Fruit fly (Drosophila melanogaster) whole organism, adult: ENCODE measurements around the gene lbl.

Source experiments
- CG11617 ChIP-seq: fragments of 200-800 bp; sonication (Bioruptor generic); optimal IDR thresholded peaks from 2 replicates; lab custom pipeline; 2017; ENCODE audit warnings: mild to moderate bottlenecking, missing biosample characterization, missing genetic modification reagents, missing genetic modification characterization
- CG12768 ChIP-seq: fragments of 200-800 bp; sonication (Bioruptor generic); optimal IDR thresholded peaks from 2 replicates; lab custom pipeline; 2017; ENCODE audit warnings: missing biosample characterization, missing genetic modification characterization, mild to moderate bottlenecking, moderate library complexity, missing genetic modification reagents
- CG14711 ChIP-seq: fragments of 200-800 bp; sonication (Bioruptor generic); optimal IDR thresholded peaks from 2 replicates; lab custom pipeline; 2018; ENCODE audit warnings: missing biosample characterization, mild to moderate bottlenecking, missing genetic modification characterization, moderate library complexity
- CG1620 ChIP-seq: fragments of 200-800 bp; sonication (Bioruptor generic); optimal IDR thresholded peaks from 2 replicates; lab custom pipeline; 2016; ENCODE audit warnings: missing biosample characterization, missing genetic modification characterization
- CG33017 ChIP-seq: fragments of 200-800 bp; sonication (Bioruptor generic); optimal IDR thresholded peaks from 2 replicates; lab custom pipeline; 2018; ENCODE audit warnings: missing biosample characterization, mild to moderate bottlenecking, missing genetic modification characterization, moderate library complexity
- CG5204 ChIP-seq: fragments of 200-800 bp; sonication (Bioruptor generic); optimal IDR thresholded peaks from 2 replicates; lab custom pipeline; 2016; ENCODE audit warnings: missing biosample characterization, missing genetic modification characterization
- CG7045 ChIP-seq: fragments of 200-800 bp; sonication (Bioruptor generic); optimal IDR thresholded peaks from 2 replicates; lab custom pipeline; 2017; ENCODE audit warnings: missing biosample characterization, mild to moderate bottlenecking, missing genetic modification characterization
- CG7101 ChIP-seq: fragments of 200-800 bp; sonication (Bioruptor generic); optimal IDR thresholded peaks from 2 replicates; lab custom pipeline; 2018; ENCODE audit warnings: missing biosample characterization, mild to moderate bottlenecking, missing genetic modification characterization, moderate library complexity
- Clk ChIP-seq: fragments of 200-800 bp; sonication (Bioruptor generic); optimal IDR thresholded peaks from 2 replicates; lab custom pipeline; 2017; ENCODE audit warnings: missing biosample characterization, missing genetic modification characterization
- Crg-1 ChIP-seq: fragments of 200-800 bp; sonication (Bioruptor generic); optimal IDR thresholded peaks from 2 replicates; lab custom pipeline; 2016; ENCODE audit warnings: missing biosample characterization, missing genetic modification characterization
- Hr96 ChIP-seq: fragments of 200-800 bp; sonication (Bioruptor generic); optimal IDR thresholded peaks from 2 replicates; lab custom pipeline; 2016; ENCODE audit warnings: missing biosample characterization, missing genetic modification characterization
- Mnt ChIP-seq: fragments of 200-800 bp; sonication (Bioruptor generic); optimal IDR thresholded peaks from 2 replicates; lab custom pipeline; 2016; ENCODE audit warnings: missing biosample characterization, mild to moderate bottlenecking, missing genetic modification characterization
- bab1 ChIP-seq: fragments of 200-800 bp; sonication (Bioruptor generic); optimal IDR thresholded peaks from 3 replicates; lab custom pipeline; 2019; ENCODE audit warnings: missing biosample characterization, mild to moderate bottlenecking, missing genetic modification characterization, moderate library complexity
- cic ChIP-seq: fragments of 200-800 bp; sonication (Bioruptor generic); optimal IDR thresholded peaks from 2 replicates; lab custom pipeline; 2017; ENCODE audit warnings: missing biosample characterization, mild to moderate bottlenecking, missing genetic modification characterization, moderate library complexity
- cnc ChIP-seq, 2 experiments: fragments of >200 bp; optimal IDR thresholded peaks; 2 replicates each; lab custom pipeline; 2017
- kay ChIP-seq: fragments of 200-800 bp; sonication (Bioruptor generic); peaks from one replicate; lab custom pipeline; 2016; ENCODE audit warnings: missing biosample characterization, missing genetic modification characterization, borderline replicate concordance
- ovo ChIP-seq: fragments of 200-800 bp; sonication (Bioruptor generic); optimal IDR thresholded peaks from 2 replicates; lab custom pipeline; 2016; ENCODE audit warnings: missing biosample characterization, missing genetic modification characterization
- pad ChIP-seq: fragments of 200-800 bp; sonication (Bioruptor generic); optimal IDR thresholded peaks from 3 replicates; lab custom pipeline; 2017; ENCODE audit warnings: missing biosample characterization, missing genetic modification characterization, mild to moderate bottlenecking, moderate library complexity, missing genetic modification reagents
- tj ChIP-seq: fragments of 200-800 bp; sonication (Bioruptor generic); optimal IDR thresholded peaks from 3 replicates; lab custom pipeline; 2017; ENCODE audit warnings: missing biosample characterization, mild to moderate bottlenecking, missing genetic modification characterization, moderate library complexity
- toe ChIP-seq: fragments of 200-800 bp; sonication (Bioruptor generic); optimal IDR thresholded peaks from 2 replicates; lab custom pipeline; 2016; ENCODE audit warnings: missing biosample characterization, missing genetic modification characterization

lbl gene

dm6 chr3R:21426795-21427194 lies 7.1 kb downstream of the lbl start:
- TF ChIP-seq pad: no peak
- no peak for TF ChIP-seq CG7101 (tag; lab: Kevin White, UChicago)
- TF ChIP-seq CG14711: no peak
- TF ChIP-seq CG7045 (GFP tag; lab: Kevin White, UChicago): no peak
- no peak for TF ChIP-seq ovo
- no peak for TF ChIP-seq cnc (optimal IDR thresholded peaks at IDR 0.05; lab: Kevin White, UChicago)
- TF ChIP-seq Hr96 (GFP tag; lab: Kevin White, UChicago): no peak
- no peak for TF ChIP-seq tj (GFP tag; lab: Kevin White, UChicago)
- TF ChIP-seq CG5204: no peak
- no peak for TF ChIP-seq CG12768
- TF ChIP-seq CG33017 (tag; lab: Kevin White, UChicago): no peak
- TF ChIP-seq toe (GFP tag; lab: Kevin White, UChicago): no peak
- no peak for TF ChIP-seq Crg-1 (GFP tag; lab: Kevin White, UChicago)
- TF ChIP-seq CG1620: no peak

- TF ChIP-seq CG7045 (GFP tag; lab: Kevin White, UChicago) (no peak), CG7101 (tag; lab: Kevin White, UChicago) (no peak), bab1 (GFP tag; lab: Kevin White, UChicago) (no peak), Clk (GFP tag; lab: Kevin White, UChicago) (no peak)
Measured at dm6 chr3R:21419932-21420331, 14.0 kb downstream of the lbl start.

dm6 chr3R:21419258-21419657 lies 14.7 kb downstream of the lbl start:
- TF ChIP-seq CG12768 (no peak), cic (GFP tag; lab: Kevin White, UChicago) (no peak), kay (GFP tag; lab: Kevin White, UChicago) (no peak), ovo (no peak), Crg-1 (GFP tag; lab: Kevin White, UChicago) (no peak), CG33017 (tag; lab: Kevin White, UChicago) (no peak), tj (GFP tag; lab: Kevin White, UChicago) (no peak)

- TF ChIP-seq cnc (optimal IDR thresholded peaks at IDR 0.05; lab: Kevin White, UChicago) (no peak), ovo (no peak), bab1 (GFP tag; lab: Kevin White, UChicago) (no peak), CG7101 (tag; lab: Kevin White, UChicago) (no peak), CG12768 (no peak), Clk (GFP tag; lab: Kevin White, UChicago) (no peak), CG11617 (no peak), toe (GFP tag; lab: Kevin White, UChicago) (no peak), cic (GFP tag; lab: Kevin White, UChicago) (no peak), pad (no peak), tj (GFP tag; lab: Kevin White, UChicago) (no peak), Mnt (GFP tag; lab: Kevin White, UChicago) (no peak), CG14711 (no peak), kay (GFP tag; lab: Kevin White, UChicago) (no peak), Crg-1 (GFP tag; lab: Kevin White, UChicago) (no peak)
Measured at dm6 chr3R:21416888-21417287, 17.0 kb downstream of the lbl start.

- TF ChIP-seq ovo (no peak), CG7101 (tag; lab: Kevin White, UChicago) (no peak), Clk (GFP tag; lab: Kevin White, UChicago) (no peak), cnc (optimal IDR thresholded peaks at IDR 0.05; lab: Kevin White, UChicago) (no peak), CG1620 (no peak), cic (GFP tag; lab: Kevin White, UChicago) (no peak), CG12768 (no peak), tj (GFP tag; lab: Kevin White, UChicago) (no peak), Hr96 (GFP tag; lab: Kevin White, UChicago) (no peak), kay (GFP tag; lab: Kevin White, UChicago) (no peak), Mnt (GFP tag; lab: Kevin White, UChicago) (no peak), CG11617 (no peak), pad (no peak), CG5204 (no peak), bab1 (GFP tag; lab: Kevin White, UChicago) (no peak)
Measured at dm6 chr3R:21415016-21415638, 18.8 kb downstream of the lbl start.

dm6 chr3R:21414169-21414568 lies 19.8 kb downstream of the lbl start:
- TF ChIP-seq kay (GFP tag; lab: Kevin White, UChicago): no peak

- TF ChIP-seq Clk (GFP tag; lab: Kevin White, UChicago) (no peak), ovo (no peak), Crg-1 (GFP tag; lab: Kevin White, UChicago) (no peak), CG5204 (no peak), toe (GFP tag; lab: Kevin White, UChicago) (no peak), pad (no peak), CG33017 (tag; lab: Kevin White, UChicago) (no peak), CG14711 (no peak), CG7101 (tag; lab: Kevin White, UChicago) (no peak), Hr96 (GFP tag; lab: Kevin White, UChicago) (no peak), cic (GFP tag; lab: Kevin White, UChicago) (no peak), kay (GFP tag; lab: Kevin White, UChicago) (no peak), bab1 (GFP tag; lab: Kevin White, UChicago) (no peak)
Measured at dm6 chr3R:21408823-21409222, 25.1 kb downstream of the lbl start, which contains the start of gene CheB93b. Gene CheB93b (plus strand): TSS chr3R:21409123.
